Worm (Caenorhabditis elegans) whole organism, L1 larva: ENCODE data around the gene algn-11.
"Not testable (repeated sequence)": the region's sequence is repeated elsewhere in the genome, so short reads cannot be mapped to it uniquely, and the experiment has no call there.

ENCODE experiments used
- C16A3.4 ChIP-seq: fragments of 150-350 bp; optimal IDR thresholded peaks from 2 replicates; lab custom pipeline; 2014; ENCODE audit warnings: missing biosample characterization, missing genetic modification characterization
- C34B4.2 ChIP-seq: sonication (generic microtip); optimal IDR thresholded peaks from 2 replicates; lab custom pipeline; 2017; ENCODE audit warnings: mild to moderate bottlenecking, missing genetic modification characterization, missing compliant biosample characterization
- aha-1 ChIP-seq: fragments of 150-350 bp; optimal IDR thresholded peaks from 2 replicates; lab custom pipeline; 2014; ENCODE audit warnings: missing biosample characterization, missing genetic modification characterization
- ama-1 ChIP-seq: fragments of 150-350 bp; optimal IDR thresholded peaks from 2 replicates; lab custom pipeline; 2014
- ceh-90 ChIP-seq: sonication (generic microtip); optimal IDR thresholded peaks from 2 replicates; lab custom pipeline; 2016; ENCODE audit warnings: missing genetic modification characterization, missing compliant biosample characterization
- efl-1 ChIP-seq, 4 experiments: fragments of 150-350 bp; optimal IDR thresholded peaks in 3 of 4; peaks in 1 of 4; 1 replicate in 1 of 4; 2 replicates in 3 of 4; lab custom pipeline; 2014; ENCODE audit warnings: missing biosample characterization in 2 of 4, missing genetic modification characterization in 2 of 4, missing genetic modification reagents in 2 of 4
- fkh-4 ChIP-seq: sonication (generic microtip); optimal IDR thresholded peaks from 2 replicates; lab custom pipeline; 2016; ENCODE audit warnings: missing compliant biosample characterization, missing genetic modification characterization, borderline replicate concordance
- irx-1 ChIP-seq: sonication (generic microtip); optimal IDR thresholded peaks from 2 replicates; lab custom pipeline; 2016; ENCODE audit warnings: missing genetic modification characterization, missing compliant biosample characterization
- isw-1 ChIP-seq: fragments of 200-800 bp; sonication (Bioruptor generic); IDR thresholded peaks from 2 replicates; pipeline ENCODE4 v1.3.6; 2022; ENCODE audit warnings: missing genetic modification characterization, missing compliant biosample characterization
- lin-13 ChIP-seq: fragments of 150-350 bp; optimal IDR thresholded peaks from 2 replicates; lab custom pipeline; 2014; ENCODE audit warnings: missing biosample characterization, missing genetic modification reagents, missing genetic modification characterization
- lin-39 ChIP-seq: fragments of 150-350 bp; optimal IDR thresholded peaks from 2 replicates; lab custom pipeline; 2014; ENCODE audit warnings: missing biosample characterization, missing genetic modification reagents, missing genetic modification characterization
- nhr-11 ChIP-seq: fragments of 150-350 bp; optimal IDR thresholded peaks from 2 replicates; lab custom pipeline; 2014; ENCODE audit warnings: missing biosample characterization, missing genetic modification characterization
- nhr-77 ChIP-seq: fragments of 150-350 bp; optimal IDR thresholded peaks from 2 replicates; lab custom pipeline; 2014; ENCODE audit warnings: missing biosample characterization, missing genetic modification characterization
- nhr-85 ChIP-seq: sonication (generic microtip); peaks from one replicate; lab custom pipeline; 2016; ENCODE audit warnings: missing genetic modification characterization, inconsistent platforms, missing compliant biosample characterization
- nhr-90 ChIP-seq: sonication (generic microtip); optimal IDR thresholded peaks from 2 replicates; lab custom pipeline; 2016; ENCODE audit warnings: mild to moderate bottlenecking, missing genetic modification characterization, missing compliant biosample characterization; ENCODE audit not compliant: poor library complexity
- unc-86 ChIP-seq: sonication (generic microtip); optimal IDR thresholded peaks from 2 replicates; lab custom pipeline; 2016; ENCODE audit warnings: missing genetic modification characterization, missing compliant biosample characterization
- unc-98 ChIP-seq: fragments of 200-800 bp; sonication (Bioruptor generic); IDR thresholded peaks from 2 replicates; pipeline ENCODE4 v1.3.6; 2022; ENCODE audit warnings: missing genetic modification characterization, missing compliant biosample characterization
- xbp-1 ChIP-seq: sonication (generic microtip); optimal IDR thresholded peaks from 2 replicates; lab custom pipeline; 2016; ENCODE audit warnings: missing genetic modification characterization, missing compliant biosample characterization
- ztf-4 ChIP-seq: fragments of 150-350 bp; optimal IDR thresholded peaks from 2 replicates; lab custom pipeline; 2014; ENCODE audit warnings: missing biosample characterization, missing genetic modification characterization

algn-11 gene

ce11 chrIII:7241065-7241464, 49.3 kb downstream of the algn-11 start, which contains the start of gene ztf-31:
Gene ztf-31 (plus strand): TSS chrIII:7241365.
- TF ChIP-seq ceh-90, result no peak
- TF ChIP-seq nhr-77, result no peak
- TF ChIP-seq lin-39, result no peak
- TF ChIP-seq fkh-4, result no peak
- no peak for TF ChIP-seq C34B4.2 (tag; lab: Kevin White, UChicago)
- no peak for TF ChIP-seq aha-1 (tag; lab: Kevin White, UChicago)
- no peak for TF ChIP-seq ama-1 (lab: Kevin White, UChicago)
- no peak for TF ChIP-seq irx-1

DNA sequence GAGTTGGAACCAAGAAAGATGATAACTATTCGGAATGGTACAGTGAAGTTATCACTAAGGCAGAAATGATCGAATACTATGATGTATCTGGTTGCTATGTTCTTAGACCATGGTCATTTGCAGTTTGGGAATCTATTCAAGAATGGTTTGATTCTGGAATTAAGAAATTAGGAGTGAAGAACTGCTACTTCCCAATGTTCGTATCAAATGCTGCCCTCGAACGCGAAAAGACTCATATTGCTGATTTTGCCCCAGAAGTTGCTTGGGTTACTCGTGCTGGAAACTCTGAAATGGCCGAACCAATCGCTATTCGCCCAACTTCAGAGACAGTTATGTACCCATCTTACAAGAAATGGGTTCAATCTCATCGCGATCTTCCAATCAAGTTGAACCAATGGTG, 50.9 kb downstream of the algn-11 start:
- no peak for TF ChIP-seq lin-13 (GFP tag; lab: Kevin White, UChicago)
- no peak for TF ChIP-seq xbp-1
- TF ChIP-seq C16A3.4 (tag; lab: Kevin White, UChicago), result no peak
- TF ChIP-seq nhr-90 (tag; lab: Kevin White, UChicago), result no peak
- TF ChIP-seq isw-1 (GFP tag; lab: Robert Waterston, UW), result no peak
- TF ChIP-seq unc-98 (GFP tag; lab: Robert Waterston, UW), result no peak
- no peak for TF ChIP-seq ztf-4 (tag; lab: Kevin White, UChicago)
- no peak for TF ChIP-seq nhr-11 (tag; lab: Kevin White, UChicago)

DNA sequence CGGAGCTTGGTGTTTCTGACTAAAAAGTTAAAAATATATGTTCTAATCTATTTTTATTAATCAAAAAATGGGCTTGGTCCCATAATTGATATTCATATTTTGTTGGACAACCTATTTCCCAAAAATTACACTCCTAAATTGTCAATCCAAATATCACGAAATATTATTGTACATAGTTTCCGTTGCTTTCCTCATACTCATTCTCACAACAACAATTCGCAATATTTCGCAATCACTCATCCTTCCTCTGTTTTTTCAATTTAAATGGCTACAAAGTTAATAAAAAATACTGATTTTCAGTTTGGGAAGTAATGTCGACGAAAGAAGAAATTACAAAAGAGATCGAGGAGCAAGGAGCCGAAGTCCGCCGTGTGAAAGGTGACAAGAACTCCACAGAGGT, 51.6 kb downstream of the algn-11 start, which contains the start of gene pars-1:
TSS of gene pars-1 (plus strand) at position 301 of the 400 bp plus-strand sequence.
- TF ChIP-seq ceh-90 (no peak), unc-86 (tag; lab: Kevin White, UChicago) (no peak), nhr-85 (tag; lab: Kevin White, UChicago) (no peak)

- TF ChIP-seq efl-1 (optimal IDR thresholded peaks at IDR 0.05; lab: Kevin White, UChicago), result peak in 1 of 2 experiments; percentile 24
- TF ChIP-seq efl-1 (GFP tag; optimal IDR thresholded peaks at IDR 0.05 in 1 of 2; lab: Kevin White, UChicago), result not testable (repeated sequence)
These were observed 52.5 kb downstream of the algn-11 start for ce11 chrIII:7237877-7238276.
